Worm (Caenorhabditis elegans) whole organism, late embryonic: ENCODE measurements around the gene algn-13.

Experiments
- C08G9.2 ChIP-seq: sonication (generic microtip); optimal IDR thresholded peaks from 2 replicates; lab custom pipeline; 2016; ENCODE audit warnings: mild to moderate bottlenecking, missing genetic modification characterization, moderate library complexity, missing compliant biosample characterization
- F13H6.1 ChIP-seq: sonication (generic microtip); optimal IDR thresholded peaks from 2 replicates; lab custom pipeline; 2016; ENCODE audit warnings: missing genetic modification characterization, missing compliant biosample characterization
- K02D7.2 ChIP-seq: sonication (generic microtip); optimal IDR thresholded peaks from 2 replicates; lab custom pipeline; 2017; ENCODE audit warnings: mild to moderate bottlenecking, missing genetic modification characterization, missing compliant biosample characterization
- K09A11.1 ChIP-seq: sonication (generic microtip); optimal IDR thresholded peaks from 2 replicates; lab custom pipeline; 2017; ENCODE audit warnings: antibody characterized with exemption, mild to moderate bottlenecking, missing genetic modification characterization, missing compliant biosample characterization; ENCODE audit not compliant: insufficient read depth
- T23F11.4 ChIP-seq: fragments of 200-800 bp; sonication (Bioruptor generic); optimal IDR thresholded peaks from 2 replicates; lab custom pipeline; 2018; ENCODE audit warnings: mild to moderate bottlenecking, missing genetic modification characterization, missing compliant biosample characterization
- Y22D7AL.16 ChIP-seq: sonication (generic microtip); optimal IDR thresholded peaks from 2 replicates; lab custom pipeline; 2016; ENCODE audit warnings: missing genetic modification characterization, missing compliant biosample characterization
- ama-1 ChIP-seq: fragments of 150-350 bp; optimal IDR thresholded peaks from 2 replicates; lab custom pipeline; 2014
- ceh-18 ChIP-seq: sonication (generic microtip); optimal IDR thresholded peaks from 2 replicates; lab custom pipeline; 2016; ENCODE audit warnings: missing genetic modification characterization, missing compliant biosample characterization
- ceh-19 ChIP-seq: fragments of 200-800 bp; sonication (Bioruptor generic); optimal IDR thresholded peaks from 2 replicates; lab custom pipeline; 2018; ENCODE audit warnings: mild to moderate bottlenecking, missing genetic modification characterization, missing compliant biosample characterization
- ceh-24 ChIP-seq: sonication (generic microtip); optimal IDR thresholded peaks from 2 replicates; lab custom pipeline; 2016; ENCODE audit warnings: mild to moderate bottlenecking, missing genetic modification characterization, missing compliant biosample characterization
- ceh-34 ChIP-seq: sonication (generic microtip); optimal IDR thresholded peaks from 2 replicates; lab custom pipeline; 2016; ENCODE audit warnings: mild to moderate bottlenecking, missing genetic modification characterization, missing compliant biosample characterization
- ceh-48 ChIP-seq: sonication (generic microtip); optimal IDR thresholded peaks from 2 replicates; lab custom pipeline; 2016; ENCODE audit warnings: missing genetic modification characterization, inconsistent platforms, missing compliant biosample characterization
- ceh-6 ChIP-seq: fragments of 200-800 bp; sonication (Bioruptor generic); optimal IDR thresholded peaks from 2 replicates; lab custom pipeline; 2018; ENCODE audit warnings: mild to moderate bottlenecking, missing genetic modification characterization, missing compliant biosample characterization
- ceh-9 ChIP-seq: sonication (generic microtip); optimal IDR thresholded peaks from 2 replicates; lab custom pipeline; 2016; ENCODE audit warnings: mild to moderate bottlenecking, missing genetic modification characterization, inconsistent platforms, missing compliant biosample characterization
- dmd-4 ChIP-seq: sonication (generic microtip); optimal IDR thresholded peaks from 2 replicates; lab custom pipeline; 2016; ENCODE audit warnings: borderline replicate concordance, missing genetic modification characterization, missing compliant biosample characterization
- dve-1 ChIP-seq: sonication (generic microtip); optimal IDR thresholded peaks from 2 replicates; lab custom pipeline; 2017; ENCODE audit warnings: antibody characterized with exemption, mild to moderate bottlenecking, missing genetic modification characterization, missing compliant biosample characterization
- elt-2 ChIP-seq: sonication (generic microtip); optimal IDR thresholded peaks from 2 replicates; lab custom pipeline; 2016; ENCODE audit warnings: missing genetic modification reagents, missing genetic modification characterization, missing compliant biosample characterization
- eyg-1 ChIP-seq: sonication (generic microtip); optimal IDR thresholded peaks from 2 replicates; lab custom pipeline; 2016; ENCODE audit warnings: missing genotype, missing genetic modification characterization, missing compliant biosample characterization
- fax-1 ChIP-seq: sonication (generic microtip); optimal IDR thresholded peaks from 2 replicates; lab custom pipeline; 2016; ENCODE audit warnings: missing genotype, missing genetic modification characterization, missing compliant biosample characterization
- fkh-6 ChIP-seq: sonication (generic microtip); optimal IDR thresholded peaks from 2 replicates; lab custom pipeline; 2016; ENCODE audit warnings: missing genetic modification characterization, missing compliant biosample characterization
- gmeb-2 ChIP-seq: sonication (generic microtip); optimal IDR thresholded peaks from 2 replicates; lab custom pipeline; 2016; ENCODE audit warnings: missing genetic modification characterization, inconsistent platforms, missing compliant biosample characterization
- hlh-13 ChIP-seq: fragments of 200-800 bp; sonication (Bioruptor generic); optimal IDR thresholded peaks from 2 replicates; lab custom pipeline; 2018; ENCODE audit warnings: mild to moderate bottlenecking, missing genetic modification characterization, missing compliant biosample characterization
- hlh-15 ChIP-seq: sonication (generic microtip); optimal IDR thresholded peaks from 2 replicates; lab custom pipeline; 2016; ENCODE audit warnings: missing genetic modification characterization, missing compliant biosample characterization
- hlh-30 ChIP-seq: sonication (generic microtip); optimal IDR thresholded peaks from 2 replicates; lab custom pipeline; 2017; ENCODE audit warnings: antibody characterized with exemption, missing genetic modification characterization, missing compliant biosample characterization; ENCODE audit not compliant: insufficient read depth
- hlh-6 ChIP-seq: sonication (generic microtip); optimal IDR thresholded peaks from 2 replicates; lab custom pipeline; 2016; ENCODE audit warnings: missing genotype, missing genetic modification characterization, missing compliant biosample characterization
- hlh-8 ChIP-seq: sonication (generic microtip); optimal IDR thresholded peaks from 2 replicates; lab custom pipeline; 2016; ENCODE audit warnings: missing genotype, missing genetic modification characterization, missing compliant biosample characterization
- lim-6 ChIP-seq: sonication (generic microtip); optimal IDR thresholded peaks from 2 replicates; lab custom pipeline; 2016; ENCODE audit warnings: missing genetic modification characterization, missing compliant biosample characterization
- lin-11 ChIP-seq: fragments of 200-800 bp; sonication (Bioruptor generic); optimal IDR thresholded peaks from 2 replicates; lab custom pipeline; 2018; ENCODE audit warnings: mild to moderate bottlenecking, missing genetic modification characterization, missing compliant biosample characterization
- mec-3 ChIP-seq: sonication (generic microtip); optimal IDR thresholded peaks from 2 replicates; lab custom pipeline; 2016; ENCODE audit warnings: borderline replicate concordance, missing genetic modification characterization, missing compliant biosample characterization
- nhr-232 ChIP-seq: sonication (generic microtip); optimal IDR thresholded peaks from 2 replicates; lab custom pipeline; 2016; ENCODE audit warnings: missing genetic modification characterization, missing compliant biosample characterization
- npax-4 ChIP-seq: sonication (generic microtip); optimal IDR thresholded peaks from 2 replicates; lab custom pipeline; 2016; ENCODE audit warnings: missing genetic modification characterization, missing compliant biosample characterization
- pat-9 ChIP-seq: fragments of 200-800 bp; sonication (Bioruptor generic); optimal IDR thresholded peaks from 2 replicates; lab custom pipeline; 2018; ENCODE audit warnings: mild to moderate bottlenecking, missing genetic modification characterization, moderate library complexity, missing compliant biosample characterization
- pqm-1 ChIP-seq: sonication (generic microtip); optimal IDR thresholded peaks from 2 replicates; lab custom pipeline; 2016; ENCODE audit warnings: missing genetic modification characterization, missing compliant biosample characterization
- pros-1 ChIP-seq: fragments of 150-350 bp; optimal IDR thresholded peaks from 2 replicates; lab custom pipeline; 2014; ENCODE audit warnings: missing biosample characterization, missing genetic modification reagents, missing genetic modification characterization
- ref-2 ChIP-seq: sonication (generic microtip); optimal IDR thresholded peaks from 2 replicates; lab custom pipeline; 2016; ENCODE audit warnings: missing genetic modification characterization, missing compliant biosample characterization
- rnt-1 ChIP-seq: sonication (generic microtip); optimal IDR thresholded peaks from 2 replicates; lab custom pipeline; 2016; ENCODE audit warnings: missing genetic modification characterization, missing compliant biosample characterization
- sdc-2 ChIP-seq: sonication (generic microtip); optimal IDR thresholded peaks from 2 replicates; lab custom pipeline; 2016; ENCODE audit warnings: missing genotype, missing genetic modification characterization, missing compliant biosample characterization
- sox-2 ChIP-seq: fragments of 200-800 bp; sonication (Bioruptor generic); IDR thresholded peaks from 2 replicates; pipeline ENCODE4 v1.3.6; 2022; ENCODE audit warnings: missing genetic modification reagents, missing genetic modification characterization, missing compliant biosample characterization
- sox-4 ChIP-seq: sonication (generic microtip); optimal IDR thresholded peaks from 2 replicates; lab custom pipeline; 2017; ENCODE audit warnings: mild to moderate bottlenecking, missing genetic modification characterization, inconsistent platforms, missing compliant biosample characterization
- syd-9 ChIP-seq: sonication (generic microtip); optimal IDR thresholded peaks from 2 replicates; lab custom pipeline; 2016; ENCODE audit warnings: mild to moderate bottlenecking, missing genetic modification characterization, moderate library complexity, missing compliant biosample characterization
- tbx-7 ChIP-seq: sonication (generic microtip); optimal IDR thresholded peaks from 2 replicates; lab custom pipeline; 2016; ENCODE audit warnings: missing genotype, missing genetic modification characterization, missing compliant biosample characterization
- ttx-3 ChIP-seq: sonication (generic microtip); optimal IDR thresholded peaks from 2 replicates; lab custom pipeline; 2016; ENCODE audit warnings: missing genetic modification reagents, missing genetic modification characterization, missing compliant biosample characterization
- unc-55 ChIP-seq: sonication (generic microtip); optimal IDR thresholded peaks from 2 replicates; lab custom pipeline; 2017; ENCODE audit warnings: missing biosample characterization, missing genetic modification reagents, missing genetic modification characterization
- zip-5 ChIP-seq: sonication (generic microtip); optimal IDR thresholded peaks from 2 replicates; lab custom pipeline; 2016; ENCODE audit warnings: missing genetic modification characterization, missing compliant biosample characterization
- ztf-16 ChIP-seq: sonication (generic microtip); optimal IDR thresholded peaks from 2 replicates; lab custom pipeline; 2017; ENCODE audit warnings: missing genetic modification characterization, missing compliant biosample characterization

algn-13 gene

ce11 chrV:14002402-14002801, 40.6 kb upstream of the algn-13 start (continued):
- TF ChIP-seq Y22D7AL.16 (tag; lab: Kevin White, UChicago) = no peak
- no peak for TF ChIP-seq pros-1 (tag; lab: Kevin White, UChicago)
- TF ChIP-seq F13H6.1 = no peak
- no peak for TF ChIP-seq npax-4 (tag; lab: Kevin White, UChicago)
- no peak for TF ChIP-seq sox-4
- no peak for TF ChIP-seq lim-6 (tag; lab: Kevin White, UChicago)
- no peak for TF ChIP-seq hlh-13 (GFP tag; lab: Kevin White, UChicago)
- TF ChIP-seq hlh-8 (tag; lab: Kevin White, UChicago) = no peak
- TF ChIP-seq unc-55 (GFP tag; lab: Kevin White, UChicago) = peak; percentile 3
- TF ChIP-seq eyg-1 (tag; lab: Kevin White, UChicago) = no peak
- TF ChIP-seq syd-9 = no peak
- TF ChIP-seq pqm-1 = no peak
- TF ChIP-seq ttx-3 (tag; lab: Kevin White, UChicago) = no peak
- peak; percentile 28 for TF ChIP-seq ceh-18
- no peak for TF ChIP-seq ztf-16 (tag; lab: Kevin White, UChicago)
- TF ChIP-seq ceh-9 (tag; lab: Kevin White, UChicago) = no peak
- no peak for TF ChIP-seq zip-5 (tag; lab: Kevin White, UChicago)
- TF ChIP-seq ceh-34 (tag; lab: Kevin White, UChicago) = peak; percentile 50
- no peak for TF ChIP-seq fkh-6
- TF ChIP-seq elt-2 (tag; lab: Kevin White, UChicago) = no peak
- TF ChIP-seq K02D7.2 (tag; lab: Kevin White, UChicago) = no peak
- no peak for TF ChIP-seq lin-11 (tag; lab: Kevin White, UChicago)
- peak; percentile 22 for TF ChIP-seq rnt-1 (tag; lab: Kevin White, UChicago)
- no peak for TF ChIP-seq ceh-24
- TF ChIP-seq dmd-4 (tag; lab: Kevin White, UChicago) = no peak
- no peak for TF ChIP-seq ama-1 (lab: Kevin White, UChicago)
- no peak for TF ChIP-seq ceh-19 (GFP tag; lab: Kevin White, UChicago)
- TF ChIP-seq sdc-2 (tag; lab: Kevin White, UChicago) = no peak
- TF ChIP-seq C08G9.2 (tag; lab: Kevin White, UChicago) = peak; percentile 39
- no peak for TF ChIP-seq pat-9
- no peak for TF ChIP-seq ceh-6 (GFP tag; lab: Kevin White, UChicago)
- TF ChIP-seq tbx-7 = no peak
- TF ChIP-seq, all 69 proteins: peak for 8

ce11 chrV:14001929-14002328, 40.2 kb upstream of the algn-13 start:
- no peak for TF ChIP-seq eyg-1 (tag; lab: Kevin White, UChicago)
- no peak for TF ChIP-seq ceh-34 (tag; lab: Kevin White, UChicago)
- TF ChIP-seq hlh-6 (tag; lab: Kevin White, UChicago) = no peak
- TF ChIP-seq nhr-232 (tag; lab: Kevin White, UChicago) = no peak
- no peak for TF ChIP-seq sox-2 (GFP tag; lab: Robert Waterston, UW)
- TF ChIP-seq elt-2 (tag; lab: Kevin White, UChicago) = no peak
- no peak for TF ChIP-seq hlh-13 (GFP tag; lab: Kevin White, UChicago)
- TF ChIP-seq fax-1 = no peak
- TF ChIP-seq dve-1 = no peak
- no peak for TF ChIP-seq ceh-18
- TF ChIP-seq F13H6.1 = no peak
- TF ChIP-seq syd-9 = no peak
- no peak for TF ChIP-seq gmeb-2 (tag; lab: Kevin White, UChicago)
- no peak for TF ChIP-seq K09A11.1 (tag; lab: Kevin White, UChicago)

- TF ChIP-seq pqm-1 (no peak), sox-2 (GFP tag; lab: Robert Waterston, UW) (no peak), mec-3 (tag; lab: Kevin White, UChicago) (no peak), T23F11.4 (GFP tag; lab: Kevin White, UChicago) (no peak), syd-9 (no peak), npax-4 (tag; lab: Kevin White, UChicago) (no peak), hlh-30 (tag; lab: Kevin White, UChicago) (no peak), hlh-6 (tag; lab: Kevin White, UChicago) (no peak), ref-2 (tag; lab: Kevin White, UChicago) (no peak), pat-9 (no peak), ceh-19 (GFP tag; lab: Kevin White, UChicago) (no peak), ceh-48 (no peak), hlh-15 (tag; lab: Kevin White, UChicago) (no peak)
- TF ChIP-seq, all 69 proteins: peak for 0
Observed at ce11 chrV:13993478-13993877, 31.7 kb upstream of the algn-13 start.
